Worm (Caenorhabditis elegans): ENCODE measurements around the gene dsl-2.

- TF ChIP-seq ceh-45 (GFP tag; IDR thresholded peaks at IDR 0.05) (no peak), nfya-1 (tag; optimal IDR thresholded peaks at IDR 0.05) (no peak), ama-1 (optimal IDR thresholded peaks at IDR 0.05) (no peak), ceh-19 (GFP tag; optimal IDR thresholded peaks at IDR 0.05) (no peak), hlh-13 (GFP tag; optimal IDR thresholded peaks at IDR 0.05) (no peak), lin-11 (tag; optimal IDR thresholded peaks at IDR 0.05) (no peak), unc-86 (tag; optimal IDR thresholded peaks at IDR 0.05) (no peak), F13H6.1 (tag; optimal IDR thresholded peaks at IDR 0.05) (no peak), Y22D7AL.16 (tag; optimal IDR thresholded peaks at IDR 0.05) (no peak), pqm-1 (tag; optimal IDR thresholded peaks at IDR 0.05) (no peak), ceh-31 (tag; optimal IDR thresholded peaks at IDR 0.05) (no peak), unc-42 (tag; optimal IDR thresholded peaks at IDR 0.05) (no peak), odd-2 (tag; optimal IDR thresholded peaks at IDR 0.05) (no peak)
Observed at ce11 chrIV:1216290-1216689, 11.5 kb upstream of the dsl-2 start, which contains the start of gene W09G12.9.
